Fruit fly (Drosophila melanogaster): ENCODE measurements around the gene Idua.

DNA sequence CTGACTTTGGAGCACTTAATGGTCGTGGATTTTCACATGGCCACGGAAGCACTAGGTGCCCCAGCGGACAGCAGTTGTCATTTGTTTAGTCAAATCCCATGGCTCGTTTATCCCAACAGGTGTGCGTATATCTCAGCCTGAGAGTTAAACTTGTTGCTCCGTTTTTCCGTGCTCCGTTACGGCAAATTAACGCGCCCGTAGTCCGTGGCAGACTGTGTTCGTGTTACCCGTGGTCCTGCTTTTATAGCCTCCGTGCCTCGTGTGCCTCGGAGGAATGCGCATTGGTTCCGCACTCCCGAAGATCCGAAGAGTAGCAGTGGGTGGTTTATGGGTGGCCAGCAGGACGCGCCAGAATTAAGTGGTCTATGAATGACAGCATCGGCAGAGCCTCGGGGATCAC, 36.1 kb upstream of the Idua start, which contains the start of gene Gyc32E:
- no peak for TF ChIP-seq CG5204 (GFP tag; optimal IDR thresholded peaks at IDR 0.05)
- no peak for TF ChIP-seq tj (GFP tag; optimal IDR thresholded peaks at IDR 0.05)
- TF ChIP-seq CG14711 (tag; optimal IDR thresholded peaks at IDR 0.05): no peak
- TF ChIP-seq Mnt (GFP tag; optimal IDR thresholded peaks at IDR 0.05): no peak
- TF ChIP-seq CG11617 (GFP tag; optimal IDR thresholded peaks at IDR 0.05): no peak
- no peak for TF ChIP-seq CG7101 (tag; optimal IDR thresholded peaks at IDR 0.05)
- no peak for TF ChIP-seq cic (GFP tag; optimal IDR thresholded peaks at IDR 0.05)
- TF ChIP-seq ovo (GFP tag; optimal IDR thresholded peaks at IDR 0.05): no peak
- TF ChIP-seq Hr96 (GFP tag; optimal IDR thresholded peaks at IDR 0.05): no peak
- TF ChIP-seq cnc (optimal IDR thresholded peaks at IDR 0.05): no peak
- no peak for TF ChIP-seq Clk (GFP tag; optimal IDR thresholded peaks at IDR 0.05)

Data from whole organism, adult.